Fruit fly (Drosophila melanogaster) whole organism, embryonic: ENCODE results near the gene hang.
A peak's percentile ranks its signal among the peaks of the same experiment; 100 is the strongest.

Experiments used
- ATbp ChIP-seq: fragments of 200-800 bp; sonication (Bioruptor generic); optimal IDR thresholded peaks from 2 replicates; lab custom pipeline; 2017; ENCODE audit warnings: missing biosample characterization, mild to moderate bottlenecking, missing genetic modification characterization, missing genetic modification reagents
- Bgb ChIP-seq: fragments of 200-800 bp; sonication (Bioruptor generic); IDR thresholded peaks from 2 replicates; pipeline ENCODE4 v1.3.6; 2022; ENCODE audit warnings: missing biosample characterization, missing genetic modification characterization; ENCODE audit not compliant: partially characterized antibody
- CG1024 ChIP-seq: fragments of 200-800 bp; sonication (Bioruptor generic); IDR thresholded peaks from 2 replicates; pipeline ENCODE4 v1.3.6; 2022; ENCODE audit warnings: missing biosample characterization, missing genetic modification characterization
- CG10462 ChIP-seq: fragments of 200-800 bp; sonication (Bioruptor generic); optimal IDR thresholded peaks from 2 replicates; lab custom pipeline; 2016; ENCODE audit warnings: missing biosample characterization, missing genetic modification characterization
- CG11398 ChIP-seq: fragments of 200-800 bp; sonication (Bioruptor generic); optimal IDR thresholded peaks from 2 replicates; lab custom pipeline; 2016; ENCODE audit warnings: missing biosample characterization, missing genetic modification characterization
- CG12299 ChIP-seq: fragments of 200-800 bp; sonication (Bioruptor generic); optimal IDR thresholded peaks from 2 replicates; lab custom pipeline; 2018; ENCODE audit warnings: missing biosample characterization, mild to moderate bottlenecking, missing genetic modification characterization
- CG13894 ChIP-seq: fragments of 200-800 bp; sonication (Bioruptor generic); optimal IDR thresholded peaks from 3 replicates; lab custom pipeline; 2018; ENCODE audit warnings: missing biosample characterization, mild to moderate bottlenecking, missing genetic modification characterization, moderate library complexity
- CG17186 ChIP-seq: fragments of 200-800 bp; sonication (Bioruptor generic); optimal IDR thresholded peaks from 3 replicates; lab custom pipeline; 2017; ENCODE audit warnings: missing biosample characterization, missing genetic modification reagents, missing genetic modification characterization
- CG17328 ChIP-seq: fragments of 200-800 bp; sonication (Bioruptor generic); IDR thresholded peaks from 2 replicates; pipeline ENCODE4 v1.3.6; 2022; ENCODE audit warnings: missing biosample characterization, missing genetic modification characterization
- CG17385 ChIP-seq: fragments of 200-800 bp; sonication (Bioruptor generic); optimal IDR thresholded peaks from 3 replicates; lab custom pipeline; 2018; ENCODE audit warnings: missing biosample characterization, mild to moderate bottlenecking, missing genetic modification characterization
- CG17829 ChIP-seq: fragments of 200-800 bp; optimal IDR thresholded peaks from 2 replicates; lab custom pipeline; 2019; ENCODE audit warnings: missing biosample characterization, mild to moderate bottlenecking, missing genetic modification characterization, moderate library complexity
- CG1832 ChIP-seq: fragments of 200-800 bp; sonication (Bioruptor generic); optimal IDR thresholded peaks from 2 replicates; lab custom pipeline; 2017; ENCODE audit warnings: missing biosample characterization, mild to moderate bottlenecking, missing genetic modification characterization, inconsistent platforms
- CG30403 ChIP-seq: fragments of 200-800 bp; sonication (Bioruptor generic); optimal IDR thresholded peaks from 3 replicates; lab custom pipeline; 2016; ENCODE audit warnings: missing biosample characterization, missing genetic modification characterization
- CG33557 ChIP-seq: fragments of 200-800 bp; sonication (Bioruptor generic); optimal IDR thresholded peaks from 2 replicates; lab custom pipeline; 2019; ENCODE audit warnings: missing biosample characterization, mild to moderate bottlenecking, missing genetic modification characterization, moderate library complexity
- CG43689 ChIP-seq: fragments of 200-800 bp; sonication (Bioruptor generic); IDR thresholded peaks from 2 replicates; pipeline ENCODE4 v1.3.6; 2022; ENCODE audit warnings: missing biosample characterization, missing genetic modification characterization
- CG4707 ChIP-seq: fragments of 200-800 bp; sonication (Bioruptor generic); optimal IDR thresholded peaks from 2 replicates; lab custom pipeline; 2018; ENCODE audit warnings: missing biosample characterization, mild to moderate bottlenecking, missing genetic modification characterization, moderate library complexity
- CG4730 ChIP-seq: fragments of 200-800 bp; sonication (Bioruptor generic); IDR thresholded peaks from 2 replicates; pipeline ENCODE4 v1.3.6; 2022; ENCODE audit warnings: missing biosample characterization, missing genetic modification characterization
- CG4820 ChIP-seq: fragments of 200-800 bp; sonication (Bioruptor generic); optimal IDR thresholded peaks from 3 replicates; lab custom pipeline; 2016; ENCODE audit warnings: missing biosample characterization, missing genetic modification characterization
- CG6254 ChIP-seq: fragments of 200-800 bp; sonication (Bioruptor generic); optimal IDR thresholded peaks from 3 replicates; lab custom pipeline; 2017; ENCODE audit warnings: mild to moderate bottlenecking, missing biosample characterization, missing genetic modification reagents, missing genetic modification characterization
- CG6272 ChIP-seq: fragments of 200-800 bp; sonication (Bioruptor generic); IDR thresholded peaks from 2 replicates; pipeline ENCODE4 v1.3.6; 2022; ENCODE audit warnings: missing biosample characterization, missing genetic modification characterization
- CG8359 ChIP-seq: fragments of 200-800 bp; sonication (Bioruptor generic); optimal IDR thresholded peaks from 2 replicates; lab custom pipeline; 2017; ENCODE audit warnings: missing biosample characterization, mild to moderate bottlenecking, missing genetic modification characterization, borderline replicate concordance
- CG8478 ChIP-seq: fragments of >200 bp; optimal IDR thresholded peaks from 2 replicates; lab custom pipeline; 2018
- CG8765 ChIP-seq: fragments of 200-800 bp; sonication (Bioruptor generic); IDR thresholded peaks from 2 replicates; pipeline ENCODE4 v1.3.6; 2022; ENCODE audit warnings: missing biosample characterization, missing genetic modification characterization
- CG8944 ChIP-seq: fragments of 200-800 bp; sonication (Bioruptor generic); optimal IDR thresholded peaks from 3 replicates; lab custom pipeline; 2016; ENCODE audit warnings: missing biosample characterization, missing genetic modification characterization
- Dfd ChIP-seq, 2 experiments: fragments of >200 bp; optimal IDR thresholded peaks; 2 replicates each; lab custom pipeline; 2017; ENCODE audit warnings: missing biosample characterization in 2 of 2, missing genetic modification characterization in 2 of 2
- E2f1 ChIP-seq: fragments of 200-800 bp; sonication (Bioruptor generic); IDR thresholded peaks from 2 replicates; pipeline ENCODE4 v1.3.6; 2022; ENCODE audit warnings: missing biosample characterization, missing genetic modification characterization
- HLHmδ ChIP-seq: fragments of 200-800 bp; sonication (Bioruptor generic); optimal IDR thresholded peaks from 2 replicates; lab custom pipeline; 2018; ENCODE audit warnings: missing biosample characterization, mild to moderate bottlenecking, missing genetic modification characterization, moderate library complexity
- Hmr ChIP-seq: fragments of 200-800 bp; sonication (Bioruptor generic); optimal IDR thresholded peaks from 3 replicates; lab custom pipeline; 2017; ENCODE audit warnings: mild to moderate bottlenecking, missing biosample characterization, missing genetic modification reagents, missing genetic modification characterization
- Rfx ChIP-seq: fragments of 200-800 bp; sonication (Bioruptor generic); IDR thresholded peaks from 2 replicates; pipeline ENCODE4 v1.3.6; 2022; ENCODE audit warnings: missing biosample characterization, missing genetic modification characterization
- Six4 ChIP-seq: fragments of 200-800 bp; sonication (Bioruptor generic); optimal IDR thresholded peaks from 2 replicates; lab custom pipeline; 2016; ENCODE audit warnings: missing biosample characterization, missing genetic modification characterization
- Sox102F ChIP-seq: fragments of 200-800 bp; sonication (Bioruptor generic); optimal IDR thresholded peaks from 2 replicates; lab custom pipeline; 2018; ENCODE audit warnings: missing biosample characterization, mild to moderate bottlenecking, missing genetic modification characterization, moderate library complexity
- Ssrp ChIP-seq: fragments of 200-800 bp; sonication (Bioruptor generic); optimal IDR thresholded peaks from 2 replicates; lab custom pipeline; 2018; ENCODE audit warnings: missing biosample characterization, mild to moderate bottlenecking, missing genetic modification characterization, moderate library complexity
- TFAM ChIP-seq: fragments of 200-800 bp; sonication (Bioruptor generic); optimal IDR thresholded peaks from 2 replicates; lab custom pipeline; 2017; ENCODE audit warnings: missing biosample characterization, missing genetic modification characterization, inconsistent platforms
- Xrp1 ChIP-seq: fragments of 200-800 bp; sonication (Bioruptor generic); IDR thresholded peaks from 2 replicates; pipeline ENCODE4 v1.3.6; 2022; ENCODE audit warnings: missing biosample characterization, missing genetic modification characterization
- ash1 ChIP-seq: fragments of 200-800 bp; sonication (Bioruptor generic); optimal IDR thresholded peaks from 2 replicates; lab custom pipeline; 2018; ENCODE audit warnings: missing biosample characterization, mild to moderate bottlenecking, missing genetic modification characterization
- crol ChIP-seq: fragments of 200-800 bp; sonication (Bioruptor generic); IDR thresholded peaks from 2 replicates; pipeline ENCODE4 v1.3.6; 2022; ENCODE audit warnings: missing biosample characterization, missing genetic modification characterization
- dati ChIP-seq: fragments of 200-800 bp; sonication (Bioruptor generic); IDR thresholded peaks from 2 replicates; pipeline ENCODE4 v1.3.6; 2022; ENCODE audit warnings: missing biosample characterization, missing genetic modification characterization
- dmrt11E ChIP-seq: fragments of 200-800 bp; sonication (Bioruptor generic); optimal IDR thresholded peaks from 3 replicates; lab custom pipeline; 2018; ENCODE audit warnings: missing biosample characterization, mild to moderate bottlenecking, missing genetic modification characterization, moderate library complexity
- dysf ChIP-seq: fragments of 200-800 bp; sonication (Bioruptor generic); IDR thresholded peaks from 3 replicates; pipeline ENCODE4 v1.3.6; 2022; ENCODE audit warnings: missing biosample characterization, missing genetic modification characterization
- hb ChIP-seq: fragments of 200-800 bp; sonication (Bioruptor generic); IDR thresholded peaks from 3 replicates; pipeline ENCODE4 v1.3.6; 2022; ENCODE audit warnings: missing biosample characterization, missing genetic modification characterization; ENCODE audit not compliant: partially characterized antibody
- klu ChIP-seq: fragments of 200-800 bp; sonication (Bioruptor generic); IDR thresholded peaks from 2 replicates; pipeline ENCODE4 v1.3.6; 2022; ENCODE audit warnings: missing biosample characterization, missing genetic modification characterization
- kni ChIP-seq: fragments of 200-800 bp; sonication (Bioruptor generic); optimal IDR thresholded peaks from 3 replicates; lab custom pipeline; 2017; ENCODE audit warnings: mild to moderate bottlenecking, missing biosample characterization, missing genetic modification reagents, missing genetic modification characterization
- mirr ChIP-seq: fragments of 200-800 bp; sonication (Bioruptor generic); optimal IDR thresholded peaks from 3 replicates; lab custom pipeline; 2018; ENCODE audit warnings: missing biosample characterization, mild to moderate bottlenecking, missing genetic modification characterization
- onecut ChIP-seq: fragments of 200-800 bp; sonication (Bioruptor generic); IDR thresholded peaks from 2 replicates; pipeline ENCODE4 v1.3.6; 2022; ENCODE audit warnings: missing biosample characterization, missing genetic modification characterization
- org-1 ChIP-seq: fragments of 200-800 bp; sonication (Bioruptor generic); optimal IDR thresholded peaks from 2 replicates; lab custom pipeline; 2017; ENCODE audit warnings: missing biosample characterization, missing genetic modification characterization
- scrt ChIP-seq: fragments of 200-800 bp; sonication (Bioruptor generic); optimal IDR thresholded peaks from 2 replicates; lab custom pipeline; 2018; ENCODE audit warnings: missing biosample characterization, mild to moderate bottlenecking, missing genetic modification characterization, moderate library complexity
- tap ChIP-seq: fragments of 200-800 bp; optimal IDR thresholded peaks from 3 replicates; lab custom pipeline; 2019; ENCODE audit warnings: missing biosample characterization, mild to moderate bottlenecking, missing genetic modification characterization, moderate library complexity
- unc-4 ChIP-seq: fragments of 200-800 bp; sonication (Bioruptor generic); IDR thresholded peaks from 2 replicates; pipeline ENCODE4 v1.3.6; 2022; ENCODE audit warnings: missing biosample characterization, missing genetic modification characterization; ENCODE audit not compliant: partially characterized antibody
- vfl ChIP-seq: fragments of 200-800 bp; sonication (Bioruptor generic); optimal IDR thresholded peaks from 2 replicates; lab custom pipeline; 2016; ENCODE audit warnings: missing biosample characterization, missing genetic modification characterization
- vvl ChIP-seq: fragments of 200-800 bp; sonication (Bioruptor generic); IDR thresholded peaks from 2 replicates; pipeline ENCODE4 v1.3.6; 2022; ENCODE audit warnings: missing biosample characterization, missing genetic modification characterization
- wek ChIP-seq: fragments of 200-800 bp; sonication (Bioruptor generic); optimal IDR thresholded peaks from 3 replicates; lab custom pipeline; 2018; ENCODE audit warnings: missing biosample characterization, mild to moderate bottlenecking, missing genetic modification characterization, moderate library complexity
- yki ChIP-seq: fragments of >200 bp; optimal IDR thresholded peaks from 3 replicates; lab custom pipeline; 2018

The hang gene

dm6 chrX:16385942-16386392 is 36.7 kb upstream of the hang start (continued):
- no peak for TF ChIP-seq CG4707 (GFP tag; lab: Kevin White, UChicago)
- TF ChIP-seq org-1 (GFP tag; lab: Kevin White, UChicago) = peak; percentile 47
- no peak; the same call in 1 of the 2 replicates for TF ChIP-seq Xrp1 (GFP tag; lab: Robert Waterston, UW)
- TF ChIP-seq unc-4 (GFP tag; lab: Robert Waterston, UW) = no peak
- TF ChIP-seq CG17829 (tag; lab: Kevin White, UChicago) = peak; percentile 26
- no peak for TF ChIP-seq scrt
- no peak for TF ChIP-seq Bgb
- no peak for TF ChIP-seq CG1832
- TF ChIP-seq crol (GFP tag; lab: Robert Waterston, UW) = no peak
- no peak for TF ChIP-seq CG11398
- no peak for TF ChIP-seq CG8944 (GFP tag; lab: Kevin White, UChicago)
- TF ChIP-seq klu (GFP tag; lab: Robert Waterston, UW) = no peak
- TF ChIP-seq CG12299 (tag; lab: Kevin White, UChicago) = no peak
- TF ChIP-seq CG1024 (GFP tag; lab: Robert Waterston, UW) = no peak
- TF ChIP-seq mirr (GFP tag; lab: Kevin White, UChicago) = peak; percentile 38
- no peak for TF ChIP-seq CG10462 (GFP tag; lab: Kevin White, UChicago)
- no peak for TF ChIP-seq CG8478 (lab: Kevin White, UChicago)
- no peak for TF ChIP-seq CG43689 (GFP tag; lab: Robert Waterston, UW)
- no peak for TF ChIP-seq wek (GFP tag; lab: Kevin White, UChicago)
- no peak for TF ChIP-seq CG17186 (GFP tag; lab: Kevin White, UChicago)
- TF ChIP-seq Sox102F (GFP tag; lab: Kevin White, UChicago) = peak; percentile 21
- no peak for TF ChIP-seq dmrt11E (tag; lab: Kevin White, UChicago)
- peak; percentile 37; the same call in 1 of the 3 replicates for TF ChIP-seq dysf
- TF ChIP-seq tap = peak; percentile 36
- no peak for TF ChIP-seq CG13894 (tag; lab: Kevin White, UChicago)
- TF ChIP-seq CG17328 (GFP tag; lab: Robert Waterston, UW) = no peak
- TF ChIP-seq vfl (GFP tag; lab: Kevin White, UChicago) = no peak
- no peak for TF ChIP-seq kni (GFP tag; lab: Kevin White, UChicago)
- no peak for TF ChIP-seq CG6254 (GFP tag; lab: Kevin White, UChicago)
- no peak for TF ChIP-seq CG6272 (GFP tag; lab: Robert Waterston, UW)
- no peak for TF ChIP-seq Six4 (GFP tag; lab: Kevin White, UChicago)
- 0 out of 2 replicates have a peak, but pooled peaks have one; percentile 17 for TF ChIP-seq onecut (GFP tag; lab: Robert Waterston, UW)
- no peak for TF ChIP-seq HLHmδ
- TF ChIP-seq CG30403 (GFP tag; lab: Kevin White, UChicago) = peak; percentile 46
- TF ChIP-seq ash1 (GFP tag; lab: Kevin White, UChicago) = no peak
- TF ChIP-seq CG8359 (GFP tag; lab: Kevin White, UChicago) = no peak
- TF ChIP-seq Rfx (GFP tag; lab: Robert Waterston, UW) = peak; percentile 19; the same call in 1 of the 2 replicates
- no peak for TF ChIP-seq yki (lab: Kevin White, UChicago)
- no peak for TF ChIP-seq TFAM (GFP tag; lab: Kevin White, UChicago)
- no peak for TF ChIP-seq CG8765 (GFP tag; lab: Robert Waterston, UW)
- TF ChIP-seq Hmr = peak; percentile 50
- TF ChIP-seq Dfd (GFP tag; optimal IDR thresholded peaks at IDR 0.05; lab: Kevin White, UChicago) = no peak
- TF ChIP-seq ATbp = no peak
- TF ChIP-seq hb = no peak
- no peak for TF ChIP-seq CG4730 (GFP tag; lab: Robert Waterston, UW)
- TF ChIP-seq dati (GFP tag; lab: Robert Waterston, UW) = no peak
- TF ChIP-seq Ssrp (tag; lab: Kevin White, UChicago) = peak; percentile 8
- no peak for TF ChIP-seq CG33557 (GFP tag; lab: Kevin White, UChicago)
- TF ChIP-seq E2f1 (GFP tag; lab: Robert Waterston, UW) = 0 out of 2 replicates have a peak, but pooled peaks have one; percentile 17
- TF ChIP-seq CG17385 (GFP tag; lab: Kevin White, UChicago) = peak; percentile 42
- 0 out of 2 replicates have a peak, but pooled peaks have one; percentile 22 for TF ChIP-seq vvl (GFP tag; lab: Robert Waterston, UW)
- no peak for TF ChIP-seq CG4820 (GFP tag; lab: Kevin White, UChicago)
